Fruit fly (Drosophila melanogaster) whole organism: Measurements from ENCODE around the gene TrxT.

ENCODE experiments used
- Dll ChIP-seq: fragments of >200 bp; optimal IDR thresholded peaks from 2 replicates; lab custom pipeline; 2017
- EcR ChIP-seq, 2 experiments: fragments of >200 bp; optimal IDR thresholded peaks; 2 replicates each; lab custom pipeline; 2017; ENCODE audit warnings: missing biosample characterization in 2 of 2, missing genetic modification characterization in 2 of 2, missing genetic modification reagents in 2 of 2
- pan ChIP-seq: fragments of >200 bp; optimal IDR thresholded peaks from 2 replicates; lab custom pipeline; 2017
- psq ChIP-seq: fragments of >200 bp; optimal IDR thresholded peaks from 2 replicates; lab custom pipeline; 2017
- usp ChIP-seq: fragments of >200 bp; optimal IDR thresholded peaks from 2 replicates; lab custom pipeline; 2017; ENCODE audit warnings: missing biosample characterization, missing genetic modification characterization, mixed read lengths

- TF ChIP-seq usp (GFP tag; lab: Kevin White, UChicago) (no peak), psq (lab: Kevin White, UChicago) (no peak), EcR (GFP tag; optimal IDR thresholded peaks at IDR 0.05; lab: Kevin White, UChicago) (no peak), pan (lab: Kevin White, UChicago) (no peak), Dll (lab: Kevin White, UChicago) (no peak)
Measured at dm6 chrX:5293141-5293540, 18.5 kb downstream of the TrxT start.
